Worm (Caenorhabditis elegans) whole organism, late embryonic: Measurements from ENCODE around the gene C47D12.4.
A peak's percentile ranks its signal among the peaks of the same experiment; 100 is the strongest.

Experiments used
- C08G9.2 ChIP-seq: sonication (generic microtip); optimal IDR thresholded peaks from 2 replicates; lab custom pipeline; 2016; ENCODE audit warnings: mild to moderate bottlenecking, missing genetic modification characterization, moderate library complexity, missing compliant biosample characterization
- C38D4.7 ChIP-seq: fragments of 200-800 bp; sonication (Bioruptor generic); optimal IDR thresholded peaks from 2 replicates; lab custom pipeline; 2018; ENCODE audit warnings: mild to moderate bottlenecking, missing genetic modification characterization, moderate library complexity, missing compliant biosample characterization
- F13H6.1 ChIP-seq: sonication (generic microtip); optimal IDR thresholded peaks from 2 replicates; lab custom pipeline; 2016; ENCODE audit warnings: missing genetic modification characterization, missing compliant biosample characterization
- K02D7.2 ChIP-seq: sonication (generic microtip); optimal IDR thresholded peaks from 2 replicates; lab custom pipeline; 2017; ENCODE audit warnings: mild to moderate bottlenecking, missing genetic modification characterization, missing compliant biosample characterization
- K09A11.1 ChIP-seq: sonication (generic microtip); optimal IDR thresholded peaks from 2 replicates; lab custom pipeline; 2017; ENCODE audit warnings: antibody characterized with exemption, mild to moderate bottlenecking, missing genetic modification characterization, missing compliant biosample characterization; ENCODE audit not compliant: insufficient read depth
- T23F11.4 ChIP-seq: fragments of 200-800 bp; sonication (Bioruptor generic); optimal IDR thresholded peaks from 2 replicates; lab custom pipeline; 2018; ENCODE audit warnings: mild to moderate bottlenecking, missing genetic modification characterization, missing compliant biosample characterization
- Y22D7AL.16 ChIP-seq: sonication (generic microtip); optimal IDR thresholded peaks from 2 replicates; lab custom pipeline; 2016; ENCODE audit warnings: missing genetic modification characterization, missing compliant biosample characterization
- ahr-1 ChIP-seq: sonication (generic microtip); optimal IDR thresholded peaks from 2 replicates; lab custom pipeline; 2016; ENCODE audit warnings: missing genetic modification characterization, missing compliant biosample characterization
- ceh-18 ChIP-seq: sonication (generic microtip); optimal IDR thresholded peaks from 2 replicates; lab custom pipeline; 2016; ENCODE audit warnings: missing genetic modification characterization, missing compliant biosample characterization
- ceh-19 ChIP-seq: fragments of 200-800 bp; sonication (Bioruptor generic); optimal IDR thresholded peaks from 2 replicates; lab custom pipeline; 2018; ENCODE audit warnings: mild to moderate bottlenecking, missing genetic modification characterization, missing compliant biosample characterization
- ceh-2 ChIP-seq: sonication (generic microtip); optimal IDR thresholded peaks from 2 replicates; lab custom pipeline; 2016; ENCODE audit warnings: missing genotype, missing genetic modification characterization, missing compliant biosample characterization
- ceh-22 ChIP-seq: sonication (generic microtip); optimal IDR thresholded peaks from 2 replicates; lab custom pipeline; 2017; ENCODE audit warnings: missing biosample characterization, missing genetic modification characterization
- ceh-31 ChIP-seq: sonication (generic microtip); optimal IDR thresholded peaks from 2 replicates; lab custom pipeline; 2016; ENCODE audit warnings: missing genetic modification characterization, missing compliant biosample characterization
- ceh-34 ChIP-seq: sonication (generic microtip); optimal IDR thresholded peaks from 2 replicates; lab custom pipeline; 2016; ENCODE audit warnings: mild to moderate bottlenecking, missing genetic modification characterization, missing compliant biosample characterization
- ceh-45 ChIP-seq: fragments of 200-800 bp; sonication (Bioruptor generic); IDR thresholded peaks from 2 replicates; pipeline ENCODE4 v1.3.6; 2022; ENCODE audit warnings: missing genetic modification reagents, missing genetic modification characterization, missing compliant biosample characterization
- ceh-6 ChIP-seq: fragments of 200-800 bp; sonication (Bioruptor generic); optimal IDR thresholded peaks from 2 replicates; lab custom pipeline; 2018; ENCODE audit warnings: mild to moderate bottlenecking, missing genetic modification characterization, missing compliant biosample characterization
- dmd-4 ChIP-seq: sonication (generic microtip); optimal IDR thresholded peaks from 2 replicates; lab custom pipeline; 2016; ENCODE audit warnings: borderline replicate concordance, missing genetic modification characterization, missing compliant biosample characterization
- dve-1 ChIP-seq: sonication (generic microtip); optimal IDR thresholded peaks from 2 replicates; lab custom pipeline; 2017; ENCODE audit warnings: antibody characterized with exemption, mild to moderate bottlenecking, missing genetic modification characterization, missing compliant biosample characterization
- elt-2 ChIP-seq: sonication (generic microtip); optimal IDR thresholded peaks from 2 replicates; lab custom pipeline; 2016; ENCODE audit warnings: missing genetic modification reagents, missing genetic modification characterization, missing compliant biosample characterization
- ets-4 ChIP-seq: sonication (generic microtip); optimal IDR thresholded peaks from 2 replicates; lab custom pipeline; 2016; ENCODE audit warnings: missing genetic modification characterization, missing compliant biosample characterization
- eyg-1 ChIP-seq: sonication (generic microtip); optimal IDR thresholded peaks from 2 replicates; lab custom pipeline; 2016; ENCODE audit warnings: missing genotype, missing genetic modification characterization, missing compliant biosample characterization
- fax-1 ChIP-seq: sonication (generic microtip); optimal IDR thresholded peaks from 2 replicates; lab custom pipeline; 2016; ENCODE audit warnings: missing genotype, missing genetic modification characterization, missing compliant biosample characterization
- fkh-10 ChIP-seq: fragments of 150-350 bp; optimal IDR thresholded peaks from 2 replicates; lab custom pipeline; 2014; ENCODE audit warnings: missing biosample characterization, missing genetic modification reagents, missing genetic modification characterization
- fkh-6 ChIP-seq: sonication (generic microtip); optimal IDR thresholded peaks from 2 replicates; lab custom pipeline; 2016; ENCODE audit warnings: missing genetic modification characterization, missing compliant biosample characterization
- gmeb-2 ChIP-seq: sonication (generic microtip); optimal IDR thresholded peaks from 2 replicates; lab custom pipeline; 2016; ENCODE audit warnings: missing genetic modification characterization, inconsistent platforms, missing compliant biosample characterization
- hlh-15 ChIP-seq: sonication (generic microtip); optimal IDR thresholded peaks from 2 replicates; lab custom pipeline; 2016; ENCODE audit warnings: missing genetic modification characterization, missing compliant biosample characterization
- hlh-30 ChIP-seq: sonication (generic microtip); optimal IDR thresholded peaks from 2 replicates; lab custom pipeline; 2017; ENCODE audit warnings: antibody characterized with exemption, missing genetic modification characterization, missing compliant biosample characterization; ENCODE audit not compliant: insufficient read depth
- lim-6 ChIP-seq: sonication (generic microtip); optimal IDR thresholded peaks from 2 replicates; lab custom pipeline; 2016; ENCODE audit warnings: missing genetic modification characterization, missing compliant biosample characterization
- madf-2 ChIP-seq: sonication (generic microtip); optimal IDR thresholded peaks from 2 replicates; lab custom pipeline; 2017; ENCODE audit warnings: missing genetic modification characterization, missing compliant biosample characterization
- mec-3 ChIP-seq: sonication (generic microtip); optimal IDR thresholded peaks from 2 replicates; lab custom pipeline; 2016; ENCODE audit warnings: borderline replicate concordance, missing genetic modification characterization, missing compliant biosample characterization
- nfya-1 ChIP-seq: sonication (generic microtip); optimal IDR thresholded peaks from 2 replicates; lab custom pipeline; 2017; ENCODE audit warnings: missing genetic modification characterization, mild to moderate bottlenecking, missing compliant biosample characterization, antibody characterized with exemption, moderate library complexity
- nhr-11 ChIP-seq: fragments of 150-350 bp; optimal IDR thresholded peaks from 2 replicates; lab custom pipeline; 2014; ENCODE audit warnings: missing biosample characterization, missing genetic modification characterization
- nhr-232 ChIP-seq: sonication (generic microtip); optimal IDR thresholded peaks from 2 replicates; lab custom pipeline; 2016; ENCODE audit warnings: missing genetic modification characterization, missing compliant biosample characterization
- odd-2 ChIP-seq: sonication (generic microtip); optimal IDR thresholded peaks from 2 replicates; lab custom pipeline; 2017; ENCODE audit warnings: antibody characterized with exemption, mild to moderate bottlenecking, missing genetic modification characterization, missing compliant biosample characterization
- pat-9 ChIP-seq: fragments of 200-800 bp; sonication (Bioruptor generic); optimal IDR thresholded peaks from 2 replicates; lab custom pipeline; 2018; ENCODE audit warnings: mild to moderate bottlenecking, missing genetic modification characterization, moderate library complexity, missing compliant biosample characterization
- pax-1 ChIP-seq: fragments of 150-350 bp; optimal IDR thresholded peaks from 2 replicates; lab custom pipeline; 2014; ENCODE audit warnings: missing biosample characterization, missing genetic modification characterization
- pha-2 ChIP-seq: sonication (generic microtip); optimal IDR thresholded peaks from 2 replicates; lab custom pipeline; 2017; ENCODE audit warnings: mild to moderate bottlenecking, missing genetic modification characterization, missing compliant biosample characterization
- ref-2 ChIP-seq: sonication (generic microtip); optimal IDR thresholded peaks from 2 replicates; lab custom pipeline; 2016; ENCODE audit warnings: missing genetic modification characterization, missing compliant biosample characterization
- rnt-1 ChIP-seq: sonication (generic microtip); optimal IDR thresholded peaks from 2 replicates; lab custom pipeline; 2016; ENCODE audit warnings: missing genetic modification characterization, missing compliant biosample characterization
- sdc-2 ChIP-seq: sonication (generic microtip); optimal IDR thresholded peaks from 2 replicates; lab custom pipeline; 2016; ENCODE audit warnings: missing genotype, missing genetic modification characterization, missing compliant biosample characterization
- sox-2 ChIP-seq: fragments of 200-800 bp; sonication (Bioruptor generic); IDR thresholded peaks from 2 replicates; pipeline ENCODE4 v1.3.6; 2022; ENCODE audit warnings: missing genetic modification reagents, missing genetic modification characterization, missing compliant biosample characterization
- sox-4 ChIP-seq: sonication (generic microtip); optimal IDR thresholded peaks from 2 replicates; lab custom pipeline; 2017; ENCODE audit warnings: mild to moderate bottlenecking, missing genetic modification characterization, inconsistent platforms, missing compliant biosample characterization
- tbx-2 ChIP-seq: sonication (generic microtip); optimal IDR thresholded peaks from 2 replicates; lab custom pipeline; 2016; ENCODE audit warnings: missing genetic modification characterization, missing compliant biosample characterization
- tbx-7 ChIP-seq: sonication (generic microtip); optimal IDR thresholded peaks from 2 replicates; lab custom pipeline; 2016; ENCODE audit warnings: missing genotype, missing genetic modification characterization, missing compliant biosample characterization
- ttx-3 ChIP-seq: sonication (generic microtip); optimal IDR thresholded peaks from 2 replicates; lab custom pipeline; 2016; ENCODE audit warnings: missing genetic modification reagents, missing genetic modification characterization, missing compliant biosample characterization
- unc-55 ChIP-seq: sonication (generic microtip); optimal IDR thresholded peaks from 2 replicates; lab custom pipeline; 2017; ENCODE audit warnings: missing biosample characterization, missing genetic modification reagents, missing genetic modification characterization
- zip-5 ChIP-seq: sonication (generic microtip); optimal IDR thresholded peaks from 2 replicates; lab custom pipeline; 2016; ENCODE audit warnings: missing genetic modification characterization, missing compliant biosample characterization
- ztf-16 ChIP-seq: sonication (generic microtip); optimal IDR thresholded peaks from 2 replicates; lab custom pipeline; 2017; ENCODE audit warnings: missing genetic modification characterization, missing compliant biosample characterization

C47D12.4 gene

ce11 chrII:11634057-11634676 is 47.4 kb upstream of the C47D12.4 start (continued):
- TF ChIP-seq zip-5 (no peak), lim-6 (tag; lab: Kevin White, UChicago) (no peak), tbx-2 (tag; lab: Kevin White, UChicago) (peak; percentile 90), hlh-15 (no peak), tbx-7 (tag; lab: Kevin White, UChicago) (peak; percentile 24), ceh-19 (GFP tag; lab: Kevin White, UChicago) (peak; percentile 64), elt-2 (tag; lab: Kevin White, UChicago) (peak; percentile 54), pha-2 (tag; lab: Kevin White, UChicago) (peak; percentile 28), pax-1 (tag; lab: Kevin White, UChicago) (no peak), F13H6.1 (tag; lab: Kevin White, UChicago) (peak; percentile 67), ceh-22 (tag; lab: Kevin White, UChicago) (peak; percentile 91), ceh-6 (peak; percentile 42), T23F11.4 (peak; percentile 36), gmeb-2 (tag; lab: Kevin White, UChicago) (no peak), dmd-4 (tag; lab: Kevin White, UChicago) (no peak), Y22D7AL.16 (tag; lab: Kevin White, UChicago) (no peak), unc-55 (GFP tag; lab: Kevin White, UChicago) (peak; percentile 89), fkh-6 (tag; lab: Kevin White, UChicago) (peak; percentile 2), sox-4 (tag; lab: Kevin White, UChicago) (no peak), hlh-30 (tag; lab: Kevin White, UChicago) (peak; percentile 95), ztf-16 (tag; lab: Kevin White, UChicago) (peak; percentile 65), fax-1 (tag; lab: Kevin White, UChicago) (no peak), ceh-2 (tag; lab: Kevin White, UChicago) (peak; percentile 24), rnt-1 (tag; lab: Kevin White, UChicago) (peak; percentile 86), sdc-2 (tag; lab: Kevin White, UChicago) (peak; percentile 64), ets-4 (tag; lab: Kevin White, UChicago) (peak; percentile 3), dve-1 (peak; percentile 66), sox-2 (GFP tag; lab: Robert Waterston, UW) (peak; percentile 24; the same call in 1 of the 2 replicates), ceh-45 (GFP tag; lab: Robert Waterston, UW) (no peak), nfya-1 (tag; lab: Kevin White, UChicago) (peak; percentile 91), eyg-1 (tag; lab: Kevin White, UChicago) (peak; percentile 6), ahr-1 (tag; lab: Kevin White, UChicago) (no peak), mec-3 (tag; lab: Kevin White, UChicago) (no peak), fkh-10 (GFP tag; lab: Kevin White, UChicago) (no peak), ceh-31 (peak; percentile 93), C38D4.7 (GFP tag; lab: Kevin White, UChicago) (peak; percentile 16), ref-2 (tag; lab: Kevin White, UChicago) (peak; percentile 93), nhr-232 (tag; lab: Kevin White, UChicago) (no peak)
- TF ChIP-seq, all 69 proteins: peak for 37

- TF ChIP-seq lim-6 (tag; lab: Kevin White, UChicago): peak; percentile 56
- peak; percentile 54 for TF ChIP-seq C08G9.2 (tag; lab: Kevin White, UChicago)
- peak; percentile 59 for TF ChIP-seq fax-1 (tag; lab: Kevin White, UChicago)
- TF ChIP-seq ceh-34 (tag; lab: Kevin White, UChicago): peak; percentile 90
- TF ChIP-seq madf-2: peak; percentile 97
- peak; percentile 41 for TF ChIP-seq pat-9 (tag; lab: Kevin White, UChicago)
- peak; percentile 65 for TF ChIP-seq ceh-6
- TF ChIP-seq unc-55 (GFP tag; lab: Kevin White, UChicago): peak; percentile 88
- TF ChIP-seq K09A11.1 (tag; lab: Kevin White, UChicago): peak; percentile 40
- no peak for TF ChIP-seq K02D7.2 (tag; lab: Kevin White, UChicago)
- TF ChIP-seq T23F11.4: peak; percentile 53
- TF ChIP-seq pax-1 (tag; lab: Kevin White, UChicago): no peak
- TF ChIP-seq ceh-18 (tag; lab: Kevin White, UChicago): peak; percentile 88
- TF ChIP-seq ttx-3 (tag; lab: Kevin White, UChicago): peak; percentile 43
- peak; percentile 5 for TF ChIP-seq gmeb-2 (tag; lab: Kevin White, UChicago)
- peak; percentile 84 for TF ChIP-seq ceh-22 (tag; lab: Kevin White, UChicago)
- no peak for TF ChIP-seq odd-2
- no peak for TF ChIP-seq nhr-11
- TF ChIP-seq sox-4 (tag; lab: Kevin White, UChicago): peak; percentile 43
These were observed 46.7 kb upstream of the C47D12.4 start for ce11 chrII:11634681-11635527.
